Worm (Caenorhabditis elegans) whole organism, early embryonic: Measurements from ENCODE around the gene T15B7.1.

Experiments
- B0310.2 ChIP-seq: sonication (generic microtip); optimal IDR thresholded peaks from 2 replicates; lab custom pipeline; 2016; ENCODE audit warnings: mild to moderate bottlenecking, missing genetic modification characterization, missing compliant biosample characterization
- F13C5.2 ChIP-seq: sonication (generic microtip); optimal IDR thresholded peaks from 2 replicates; lab custom pipeline; 2017; ENCODE audit warnings: mild to moderate bottlenecking, missing genetic modification characterization, inconsistent platforms, missing compliant biosample characterization
- aly-1 ChIP-seq: sonication (generic microtip); optimal IDR thresholded peaks from 2 replicates; lab custom pipeline; 2016; ENCODE audit warnings: missing genetic modification characterization, missing compliant biosample characterization
- ama-1 ChIP-seq: fragments of 150-350 bp; optimal IDR thresholded peaks from 2 replicates; lab custom pipeline; 2014
- ceh-13 ChIP-seq: fragments of 200-800 bp; sonication (Bioruptor generic); optimal IDR thresholded peaks from 2 replicates; lab custom pipeline; 2018; ENCODE audit warnings: mild to moderate bottlenecking, missing genetic modification characterization, missing compliant biosample characterization
- flt-1 ChIP-seq: fragments of 200-800 bp; sonication (Bioruptor generic); IDR thresholded peaks from 2 replicates; pipeline ENCODE4 v1.3.6; 2022; ENCODE audit warnings: missing genetic modification characterization, missing compliant biosample characterization
- hmbx-1 ChIP-seq: sonication (generic microtip); optimal IDR thresholded peaks from 2 replicates; lab custom pipeline; 2016; ENCODE audit warnings: mild to moderate bottlenecking, missing genetic modification characterization, missing compliant biosample characterization
- hmg-4 ChIP-seq: fragments of 200-800 bp; sonication (Bioruptor generic); optimal IDR thresholded peaks from 2 replicates; lab custom pipeline; 2018; ENCODE audit warnings: mild to moderate bottlenecking, missing genetic modification characterization, missing compliant biosample characterization
- hnd-1 ChIP-seq: sonication (generic microtip); optimal IDR thresholded peaks from 2 replicates; lab custom pipeline; 2016; ENCODE audit warnings: missing genetic modification characterization, missing compliant biosample characterization
- pes-1 ChIP-seq: fragments of 200-800 bp; sonication (Bioruptor generic); IDR thresholded peaks from 2 replicates; pipeline ENCODE4 v1.3.6; 2022; ENCODE audit warnings: missing genetic modification reagents, missing genetic modification characterization, missing compliant biosample characterization
- sea-1 ChIP-seq: fragments of 200-800 bp; sonication (Bioruptor generic); conservative IDR thresholded peaks from 2 replicates; pipeline ENCODE4 v1.3.6; 2022; ENCODE audit warnings: missing genetic modification characterization, missing compliant biosample characterization
- tbx-37 ChIP-seq: fragments of 200-800 bp; sonication (Bioruptor generic); conservative IDR thresholded peaks from 2 replicates; pipeline ENCODE4 v1.3.6; 2022; ENCODE audit warnings: missing genetic modification reagents, missing genetic modification characterization, missing compliant biosample characterization
- tra-4 ChIP-seq: sonication (generic microtip); optimal IDR thresholded peaks from 2 replicates; lab custom pipeline; 2017; ENCODE audit warnings: missing genetic modification characterization, missing compliant biosample characterization

DNA sequence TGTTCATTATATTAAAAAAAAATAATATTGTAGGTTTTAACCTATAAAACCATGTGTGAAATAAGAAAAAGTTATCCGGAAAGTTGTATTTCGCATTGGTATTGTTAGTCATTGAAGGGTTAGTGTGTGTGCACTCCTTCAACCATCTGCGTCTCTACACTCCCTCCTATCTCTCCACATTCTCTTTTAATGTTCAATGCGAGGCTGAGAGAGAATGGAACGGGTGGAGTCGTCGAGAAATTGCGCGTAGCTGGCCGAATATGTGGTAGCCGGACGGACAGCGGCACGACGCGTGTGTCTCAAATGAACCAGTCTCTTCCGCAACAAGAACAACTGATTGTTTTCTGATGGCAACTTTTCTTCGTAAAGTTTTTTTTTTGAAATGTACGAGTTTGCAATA lies 45.6 kb upstream of the T15B7.1 start:
- no peak for TF ChIP-seq pes-1 (GFP tag; lab: Robert Waterston, UW)
- TF ChIP-seq tbx-37 (GFP tag; lab: Robert Waterston, UW): no peak
- no peak for TF ChIP-seq hmbx-1 (tag; lab: Kevin White, UChicago)
- TF ChIP-seq hnd-1 (tag; lab: Kevin White, UChicago): no peak
- TF ChIP-seq B0310.2 (tag; lab: Kevin White, UChicago): no peak
- no peak for TF ChIP-seq ama-1 (lab: Kevin White, UChicago)
- no peak for TF ChIP-seq hmg-4
- no peak for TF ChIP-seq flt-1 (GFP tag; lab: Robert Waterston, UW)
- TF ChIP-seq tra-4 (tag; lab: Kevin White, UChicago): no peak
- no peak for TF ChIP-seq aly-1 (tag; lab: Kevin White, UChicago)
- TF ChIP-seq F13C5.2: no peak
- TF ChIP-seq sea-1 (GFP tag; lab: Robert Waterston, UW): no peak
- no peak for TF ChIP-seq ceh-13 (GFP tag; lab: Kevin White, UChicago)
